Fruit fly (Drosophila melanogaster) whole organism, wandering third instar larva: ENCODE measurements around the gene Mur2B.

ENCODE experiments used
- Abd-B ChIP-seq: fragments of >200 bp; optimal IDR thresholded peaks from 2 replicates; lab custom pipeline; 2017; ENCODE audit warnings: missing biosample characterization, missing genetic modification characterization
- CG32264 ChIP-seq: fragments of 200-800 bp; sonication (Bioruptor generic); optimal IDR thresholded peaks from 2 replicates; lab custom pipeline; 2016; ENCODE audit warnings: missing biosample characterization, missing genetic modification characterization
- CG9705 ChIP-seq: fragments of 200-800 bp; sonication (Bioruptor generic); optimal IDR thresholded peaks from 2 replicates; lab custom pipeline; 2018; ENCODE audit warnings: missing biosample characterization, mild to moderate bottlenecking, missing genetic modification characterization
- CrebA ChIP-seq: fragments of 200-800 bp; sonication (Bioruptor generic); optimal IDR thresholded peaks from 2 replicates; lab custom pipeline; 2016; ENCODE audit warnings: missing biosample characterization, mild to moderate bottlenecking, missing genetic modification characterization, borderline replicate concordance
- Dfd ChIP-seq: fragments of >200 bp; optimal IDR thresholded peaks from 2 replicates; lab custom pipeline; 2017; ENCODE audit warnings: missing biosample characterization, missing genetic modification characterization
- Dif ChIP-seq: fragments of 200-275, 200-300 bp; sonication (Bioruptor generic); optimal IDR thresholded peaks from 2 replicates; lab custom pipeline; 2018; ENCODE audit warnings: missing biosample characterization, missing genetic modification characterization; ENCODE audit not compliant: partially characterized antibody
- GATAd ChIP-seq: sonication (Bioruptor generic); optimal IDR thresholded peaks from 2 replicates; lab custom pipeline; 2016; ENCODE audit warnings: missing biosample characterization, missing genetic modification characterization
- HLH106 ChIP-seq: fragments of 200-800 bp; optimal IDR thresholded peaks from 3 replicates; lab custom pipeline; 2019; ENCODE audit warnings: missing biosample characterization, mild to moderate bottlenecking, missing genetic modification characterization, moderate library complexity
- Hnf4 ChIP-seq: fragments of 200-800 bp; sonication (Bioruptor generic); optimal IDR thresholded peaks from 2 replicates; lab custom pipeline; 2016; ENCODE audit warnings: missing biosample characterization, mild to moderate bottlenecking, missing genetic modification characterization
- Hr78 ChIP-seq: fragments of >200 bp; optimal IDR thresholded peaks from 2 replicates; lab custom pipeline; 2017; ENCODE audit warnings: missing biosample characterization, missing genetic modification characterization
- Hr83 ChIP-seq: fragments of 200-300 bp; sonication (Bioruptor generic); optimal IDR thresholded peaks from 2 replicates; lab custom pipeline; 2016; ENCODE audit warnings: missing biosample characterization, mild to moderate bottlenecking, missing genetic modification characterization, moderate library complexity; ENCODE audit not compliant: poor library complexity, severe bottlenecking
- Jra ChIP-seq: sonication (Bioruptor generic); optimal IDR thresholded peaks from 2 replicates; lab custom pipeline; 2016; ENCODE audit warnings: missing biosample characterization, missing genetic modification characterization
- Mio ChIP-seq: sonication (Bioruptor generic); optimal IDR thresholded peaks from 2 replicates; lab custom pipeline; 2016; ENCODE audit warnings: missing biosample characterization, missing genetic modification characterization
- Myc ChIP-seq: fragments of >200 bp; optimal IDR thresholded peaks from 2 replicates; lab custom pipeline; 2017
- N ChIP-seq: fragments of >200 bp; optimal IDR thresholded peaks from 2 replicates; lab custom pipeline; 2018; ENCODE audit warnings: missing biosample characterization, missing external identifiers, missing genetic modification characterization
- OdsH ChIP-seq: fragments of 200-800 bp; sonication (Bioruptor generic); optimal IDR thresholded peaks from 2 replicates; lab custom pipeline; 2016; ENCODE audit warnings: missing biosample characterization, mild to moderate bottlenecking, missing genetic modification characterization
- Rel ChIP-seq, 2 experiments: fragments of 200-800 bp; sonication (Bioruptor generic) in 1 of 2; optimal IDR thresholded peaks; 2 replicates in 1 of 2; 3 replicates in 1 of 2; lab custom pipeline; 2016 to 2019; ENCODE audit warnings: mild to moderate bottlenecking in 2 of 2, missing biosample characterization in 2 of 2, missing genetic modification characterization in 2 of 2, moderate library complexity in 1 of 2
- Sp1 ChIP-seq: fragments of 200-800 bp; sonication (Bioruptor generic); optimal IDR thresholded peaks from 3 replicates; lab custom pipeline; 2019; ENCODE audit warnings: missing biosample characterization, mild to moderate bottlenecking, missing genetic modification characterization, moderate library complexity
- Vsx2 ChIP-seq: fragments of 200-300, 225-300 bp; sonication (Bioruptor generic); optimal IDR thresholded peaks from 2 replicates; lab custom pipeline; 2018; ENCODE audit warnings: missing biosample characterization, missing genetic modification characterization; ENCODE audit not compliant: partially characterized antibody
- br ChIP-seq: fragments of 200-800 bp; sonication (Bioruptor generic); optimal IDR thresholded peaks from 2 replicates; lab custom pipeline; 2016; ENCODE audit warnings: missing biosample characterization, missing genetic modification characterization
- brk ChIP-seq: fragments of 200-800 bp; sonication (Bioruptor generic); optimal IDR thresholded peaks from 2 replicates; lab custom pipeline; 2016; ENCODE audit warnings: missing biosample characterization, mild to moderate bottlenecking, missing genetic modification characterization
- dl ChIP-seq, 2 experiments: fragments of 175-275, 200-275 bp in 1 of 2; fragments of 200-275 bp in 1 of 2; sonication (Bioruptor generic); optimal IDR thresholded peaks; lab custom pipeline; 2018; ENCODE audit warnings: mild to moderate bottlenecking in 2 of 2, missing biosample characterization in 2 of 2, missing genetic modification characterization in 2 of 2, moderate library complexity in 2 of 2; ENCODE audit not compliant: partially characterized antibody in 2 of 2, insufficient read depth in 1 of 2
- dmrt93B ChIP-seq: fragments of 200-800 bp; sonication (Bioruptor generic); optimal IDR thresholded peaks from 2 replicates; lab custom pipeline; 2018; ENCODE audit warnings: missing biosample characterization, mild to moderate bottlenecking, missing genetic modification characterization
- dsf ChIP-seq: sonication (Bioruptor generic); optimal IDR thresholded peaks from 2 replicates; lab custom pipeline; 2016; ENCODE audit warnings: missing biosample characterization, missing genetic modification characterization, borderline replicate concordance
- ey ChIP-seq: fragments of 200-800 bp; sonication (Bioruptor generic); optimal IDR thresholded peaks from 2 replicates; lab custom pipeline; 2016; ENCODE audit warnings: missing biosample characterization, missing genetic modification characterization
- foxo ChIP-seq, 2 experiments: fragments of 200-800 bp; sonication (Bioruptor generic); optimal IDR thresholded peaks; 2 replicates in 1 of 2; 3 replicates in 1 of 2; lab custom pipeline; 2016 to 2017; ENCODE audit warnings: missing biosample characterization in 2 of 2, missing genetic modification characterization in 2 of 2
- fru ChIP-seq: fragments of 200-800 bp; sonication (Bioruptor generic); optimal IDR thresholded peaks from 3 replicates; lab custom pipeline; 2016; ENCODE audit warnings: missing biosample characterization, mild to moderate bottlenecking, missing genetic modification characterization
- h ChIP-seq: fragments of 200-800 bp; sonication (Bioruptor generic); optimal IDR thresholded peaks from 3 replicates; lab custom pipeline; 2016; ENCODE audit warnings: missing biosample characterization, mild to moderate bottlenecking, missing genetic modification characterization
- jim ChIP-seq: fragments of 175-275, 200-325 bp; sonication (Bioruptor generic); optimal IDR thresholded peaks from 2 replicates; lab custom pipeline; 2016; ENCODE audit warnings: missing biosample characterization, mild to moderate bottlenecking, missing genetic modification characterization
- lola ChIP-seq: fragments of >200 bp; optimal IDR thresholded peaks from 2 replicates; lab custom pipeline; 2017; ENCODE audit warnings: missing biosample characterization, missing genetic modification characterization
- pan ChIP-seq: fragments of >200 bp; optimal IDR thresholded peaks from 2 replicates; lab custom pipeline; 2017
- psq ChIP-seq: fragments of 200-800 bp; sonication (Bioruptor generic); optimal IDR thresholded peaks from 3 replicates; lab custom pipeline; 2017; ENCODE audit warnings: missing biosample characterization, mild to moderate bottlenecking, missing genetic modification characterization, moderate library complexity
- rgr ChIP-seq: fragments of 200-800 bp; sonication (Bioruptor generic); optimal IDR thresholded peaks from 3 replicates; lab custom pipeline; 2016; ENCODE audit warnings: missing biosample characterization, mild to moderate bottlenecking, missing genetic modification characterization
- sage ChIP-seq: fragments of 200-800 bp; sonication (Bioruptor generic); optimal IDR thresholded peaks from 2 replicates; lab custom pipeline; 2016; ENCODE audit warnings: missing biosample characterization, mild to moderate bottlenecking, missing genetic modification characterization
- sv ChIP-seq: fragments of 200-800 bp; sonication (Bioruptor generic); optimal IDR thresholded peaks from 3 replicates; lab custom pipeline; 2016; ENCODE audit warnings: missing biosample characterization, missing genetic modification characterization
- tai ChIP-seq: sonication (Bioruptor generic); optimal IDR thresholded peaks from 2 replicates; lab custom pipeline; 2016; ENCODE audit warnings: missing biosample characterization, missing genetic modification characterization
- usp ChIP-seq: fragments of >200 bp; optimal IDR thresholded peaks from 2 replicates; lab custom pipeline; 2017; ENCODE audit warnings: missing biosample characterization, missing genetic modification characterization
- woc ChIP-seq: sonication (Bioruptor generic); optimal IDR thresholded peaks from 2 replicates; lab custom pipeline; 2016; ENCODE audit warnings: missing biosample characterization, mild to moderate bottlenecking, missing genetic modification characterization

The Mur2B gene

dm6 chrX:1614357-1614756 lies 54.2 kb downstream of the Mur2B start:
- TF ChIP-seq N (GFP tag; lab: Kevin White, UChicago), result no peak
- no peak for TF ChIP-seq OdsH (GFP tag; lab: Kevin White, UChicago)
- TF ChIP-seq Dfd (GFP tag; lab: Kevin White, UChicago), result no peak
- no peak for TF ChIP-seq Jra (GFP tag; lab: Kevin White, UChicago)
- TF ChIP-seq GATAd (GFP tag; lab: Kevin White, UChicago), result no peak
- TF ChIP-seq woc (GFP tag; lab: Kevin White, UChicago), result no peak
- no peak for TF ChIP-seq dl (GFP tag; optimal IDR thresholded peaks at IDR 0.05; lab: Kevin White, UChicago; ENCODE audit: insufficient read depth in 1 of 2, partially characterized antibody in 2 of 2)
- TF ChIP-seq Rel (GFP tag; optimal IDR thresholded peaks at IDR 0.05; lab: Kevin White, UChicago), result no peak
- no peak for TF ChIP-seq Rel (tag; optimal IDR thresholded peaks at IDR 0.05; lab: Kevin White, UChicago)
- no peak for TF ChIP-seq Vsx2 (GFP tag; lab: Kevin White, UChicago)
- no peak for TF ChIP-seq brk (GFP tag; lab: Kevin White, UChicago)
- TF ChIP-seq dsf (GFP tag; lab: Kevin White, UChicago), result no peak
- no peak for TF ChIP-seq Mio (GFP tag; lab: Kevin White, UChicago)
- TF ChIP-seq Sp1 (GFP tag; lab: Kevin White, UChicago), result no peak

- TF ChIP-seq Dif (GFP tag; lab: Kevin White, UChicago) (no peak), br (GFP tag; lab: Kevin White, UChicago) (no peak), Myc (lab: Kevin White, UChicago) (no peak), Hr83 (no peak), Hr78 (no peak), foxo (GFP tag; optimal IDR thresholded peaks at IDR 0.05; lab: Kevin White, UChicago) (peak in 1 of 2 experiments; percentile 18), woc (GFP tag; lab: Kevin White, UChicago) (no peak), lola (no peak), Sp1 (GFP tag; lab: Kevin White, UChicago) (peak; percentile 42), CrebA (GFP tag; lab: Kevin White, UChicago) (no peak), dmrt93B (GFP tag; lab: Kevin White, UChicago) (no peak), tai (no peak), h (peak; percentile 17), Hnf4 (peak; percentile 40), CG32264 (GFP tag; lab: Kevin White, UChicago) (no peak), Dfd (GFP tag; lab: Kevin White, UChicago) (no peak), N (GFP tag; lab: Kevin White, UChicago) (peak; percentile 7), jim (GFP tag; lab: Kevin White, UChicago) (no peak), sage (GFP tag; lab: Kevin White, UChicago) (no peak), psq (GFP tag; lab: Kevin White, UChicago) (peak; percentile 65), CG9705 (GFP tag; lab: Kevin White, UChicago) (peak; percentile 3), Abd-B (GFP tag; lab: Kevin White, UChicago) (no peak), HLH106 (tag; lab: Kevin White, UChicago) (peak; percentile 21), OdsH (GFP tag; lab: Kevin White, UChicago) (no peak), fru (GFP tag; lab: Kevin White, UChicago) (peak; percentile 32), GATAd (GFP tag; lab: Kevin White, UChicago) (no peak), Jra (GFP tag; lab: Kevin White, UChicago) (no peak), rgr (no peak), dl (GFP tag; optimal IDR thresholded peaks at IDR 0.05; lab: Kevin White, UChicago; ENCODE audit: insufficient read depth in 1 of 2, partially characterized antibody in 2 of 2) (no peak), pan (lab: Kevin White, UChicago) (no peak), Vsx2 (GFP tag; lab: Kevin White, UChicago) (no peak), ey (GFP tag; lab: Kevin White, UChicago) (no peak), sv (GFP tag; lab: Kevin White, UChicago) (no peak), dsf (GFP tag; lab: Kevin White, UChicago) (no peak), Mio (GFP tag; lab: Kevin White, UChicago) (no peak), usp (GFP tag; lab: Kevin White, UChicago) (no peak), brk (GFP tag; lab: Kevin White, UChicago) (no peak), Rel (GFP tag; optimal IDR thresholded peaks at IDR 0.05; lab: Kevin White, UChicago) (peak; percentile 34), Rel (tag; optimal IDR thresholded peaks at IDR 0.05; lab: Kevin White, UChicago) (peak; percentile 31)
- TF ChIP-seq, all 38 proteins: peak for 10
Observed at dm6 chrX:1613231-1613869, 55.2 kb downstream of the Mur2B start.
